Fruit fly (Drosophila melanogaster) whole organism, prepupa: Measurements from ENCODE around the gene CG33764.

ENCODE experiments used
- Blimp-1 ChIP-seq: fragments of 200-800 bp; sonication (Bioruptor generic); optimal IDR thresholded peaks from 3 replicates; lab custom pipeline; 2017; ENCODE audit warnings: missing biosample characterization, missing genetic modification characterization, mild to moderate bottlenecking, moderate library complexity, missing genetic modification reagents
- CG11294 ChIP-seq: fragments of 200-800 bp; sonication (Bioruptor generic); IDR thresholded peaks from 2 replicates; pipeline ENCODE4 v1.3.6; 2022; ENCODE audit warnings: missing biosample characterization, missing genetic modification characterization
- CG11762 ChIP-seq: fragments of 200-800 bp; sonication (Bioruptor generic); optimal IDR thresholded peaks from 3 replicates; lab custom pipeline; 2016; ENCODE audit warnings: missing biosample characterization, missing genetic modification characterization; ENCODE audit not compliant: insufficient read depth
- CG15336 ChIP-seq: fragments of 200-800 bp; sonication (Bioruptor generic); IDR thresholded peaks from 2 replicates; pipeline ENCODE4 v1.3.6; 2022; ENCODE audit warnings: missing biosample characterization, missing genetic modification characterization
- CG1621 ChIP-seq: fragments of 200-800 bp; sonication (Bioruptor generic); optimal IDR thresholded peaks from 3 replicates; lab custom pipeline; 2018; ENCODE audit warnings: missing biosample characterization, mild to moderate bottlenecking, missing genetic modification characterization
- CG16779 ChIP-seq: fragments of 200-800 bp; sonication (Bioruptor generic); optimal IDR thresholded peaks from 3 replicates; lab custom pipeline; 2017; ENCODE audit warnings: missing biosample characterization, mild to moderate bottlenecking, missing genetic modification characterization
- CG3032 ChIP-seq: fragments of 200-800 bp; optimal IDR thresholded peaks from 2 replicates; lab custom pipeline; 2019; ENCODE audit warnings: missing biosample characterization, mild to moderate bottlenecking, missing genetic modification characterization, moderate library complexity
- CG31627 ChIP-seq: fragments of 200-800 bp; sonication (Bioruptor generic); optimal IDR thresholded peaks from 3 replicates; lab custom pipeline; 2016; ENCODE audit warnings: missing biosample characterization, missing genetic modification characterization
- CG32006 ChIP-seq: fragments of 200-800 bp; sonication (Bioruptor generic); optimal IDR thresholded peaks from 3 replicates; lab custom pipeline; 2017; ENCODE audit warnings: missing biosample characterization, mild to moderate bottlenecking, missing genetic modification characterization
- CG34406 ChIP-seq: fragments of 200-800 bp; sonication (Bioruptor generic); optimal IDR thresholded peaks from 3 replicates; lab custom pipeline; 2016; ENCODE audit warnings: missing biosample characterization, missing genetic modification characterization
- CG3919 ChIP-seq: fragments of 200-800 bp; sonication (Bioruptor generic); optimal IDR thresholded peaks from 3 replicates; lab custom pipeline; 2016; ENCODE audit warnings: missing biosample characterization, missing genetic modification characterization
- CG6163 ChIP-seq: fragments of 200-800 bp; sonication (Bioruptor generic); IDR thresholded peaks from 3 replicates; pipeline ENCODE4 v1.3.6; 2022; ENCODE audit warnings: missing biosample characterization, missing genetic modification characterization
- CG6792 ChIP-seq: fragments of 200-800 bp; sonication (Bioruptor generic); optimal IDR thresholded peaks from 3 replicates; lab custom pipeline; 2016; ENCODE audit warnings: missing biosample characterization, missing genetic modification characterization
- CG6854 ChIP-seq: fragments of 200-800 bp; sonication (Bioruptor generic); optimal IDR thresholded peaks from 2 replicates; lab custom pipeline; 2017; ENCODE audit warnings: missing biosample characterization, mild to moderate bottlenecking, missing genetic modification characterization
- CG8632 ChIP-seq: fragments of 200-800 bp; sonication (Bioruptor generic); optimal IDR thresholded peaks from 3 replicates; lab custom pipeline; 2016; ENCODE audit warnings: missing biosample characterization, missing genetic modification characterization
- CG9139 ChIP-seq: fragments of 200-800 bp; sonication (Bioruptor generic); optimal IDR thresholded peaks from 3 replicates; lab custom pipeline; 2017; ENCODE audit warnings: missing biosample characterization, mild to moderate bottlenecking, missing genetic modification characterization
- Eip75B ChIP-seq: fragments of 200-800 bp; sonication (Bioruptor generic); optimal IDR thresholded peaks from 3 replicates; lab custom pipeline; 2016; ENCODE audit warnings: missing biosample characterization, missing genetic modification characterization
- Eip78C ChIP-seq: fragments of 200-800 bp; sonication (Bioruptor generic); peaks from one replicate; lab custom pipeline; 2016; ENCODE audit warnings: missing biosample characterization, missing genetic modification characterization
- Ets21C ChIP-seq: fragments of 200-800 bp; sonication (Bioruptor generic); optimal IDR thresholded peaks from 3 replicates; lab custom pipeline; 2016; ENCODE audit warnings: missing biosample characterization, missing genetic modification characterization
- Gug ChIP-seq: fragments of 200-800 bp; sonication (Bioruptor generic); IDR thresholded peaks from 2 replicates; pipeline ENCODE4 v1.3.6; 2022; ENCODE audit warnings: missing biosample characterization, missing genetic modification characterization
- Hr38 ChIP-seq: sonication (Bioruptor generic); optimal IDR thresholded peaks from 2 replicates; lab custom pipeline; 2016; ENCODE audit warnings: missing biosample characterization, missing genetic modification characterization
- Hr39 ChIP-seq: fragments of 200-800 bp; sonication (Bioruptor generic); optimal IDR thresholded peaks from 2 replicates; lab custom pipeline; 2016; ENCODE audit warnings: missing biosample characterization, missing genetic modification characterization
- Hr4 ChIP-seq: fragments of 200-800 bp; sonication (Bioruptor generic); optimal IDR thresholded peaks from 3 replicates; lab custom pipeline; 2016; ENCODE audit warnings: missing biosample characterization, missing genetic modification characterization
- Lpt ChIP-seq: fragments of 200-800 bp; sonication (Bioruptor generic); optimal IDR thresholded peaks from 3 replicates; lab custom pipeline; 2016; ENCODE audit warnings: missing biosample characterization, missing genetic modification characterization
- Met ChIP-seq: fragments of 200-800 bp; sonication (Bioruptor generic); optimal IDR thresholded peaks from 3 replicates; lab custom pipeline; 2016; ENCODE audit warnings: missing biosample characterization, missing genetic modification characterization
- OdsH ChIP-seq: fragments of 200-800 bp; sonication (Bioruptor generic); optimal IDR thresholded peaks from 3 replicates; lab custom pipeline; 2016; ENCODE audit warnings: missing biosample characterization, missing genetic modification characterization
- Sox102F ChIP-seq: fragments of 200-800 bp; sonication (Bioruptor generic); optimal IDR thresholded peaks from 2 replicates; lab custom pipeline; 2016; ENCODE audit warnings: missing biosample characterization, mild to moderate bottlenecking, missing genetic modification characterization
- Sox14 ChIP-seq: fragments of 200-800 bp; sonication (Bioruptor generic); optimal IDR thresholded peaks from 3 replicates; lab custom pipeline; 2016; ENCODE audit warnings: missing biosample characterization, missing genetic modification characterization
- Sox15 ChIP-seq: fragments of 200-800 bp; sonication (Bioruptor generic); optimal IDR thresholded peaks from 3 replicates; lab custom pipeline; 2016; ENCODE audit warnings: missing biosample characterization, missing genetic modification characterization
- achi ChIP-seq: fragments of 200-800 bp; sonication (Bioruptor generic); optimal IDR thresholded peaks from 3 replicates; lab custom pipeline; 2016; ENCODE audit warnings: missing biosample characterization, missing genetic modification characterization
- acj6 ChIP-seq: fragments of 200-800 bp; sonication (Bioruptor generic); optimal IDR thresholded peaks from 3 replicates; lab custom pipeline; 2016; ENCODE audit warnings: missing biosample characterization, missing genetic modification characterization
- cyc ChIP-seq: fragments of 200-800 bp; sonication (Bioruptor generic); optimal IDR thresholded peaks from 3 replicates; lab custom pipeline; 2016; ENCODE audit warnings: missing biosample characterization, missing genetic modification characterization
- dac ChIP-seq: fragments of 200-800 bp; sonication (Bioruptor generic); optimal IDR thresholded peaks from 2 replicates; lab custom pipeline; 2017; ENCODE audit warnings: missing biosample characterization, mild to moderate bottlenecking, missing genetic modification characterization
- eg ChIP-seq: fragments of 200-800 bp; sonication (Bioruptor generic); IDR thresholded peaks from 3 replicates; pipeline ENCODE4 v1.3.6; 2022; ENCODE audit warnings: missing biosample characterization, missing genetic modification characterization
- esn ChIP-seq: fragments of 200-800 bp; sonication (Bioruptor generic); optimal IDR thresholded peaks from 2 replicates; lab custom pipeline; 2016; ENCODE audit warnings: missing biosample characterization, mild to moderate bottlenecking, missing genetic modification characterization, moderate library complexity
- fd85E ChIP-seq: fragments of 200-800 bp; sonication (Bioruptor generic); optimal IDR thresholded peaks from 3 replicates; lab custom pipeline; 2016; ENCODE audit warnings: missing biosample characterization, missing genetic modification characterization
- fkh ChIP-seq: fragments of 200-800 bp; sonication (Bioruptor generic); optimal IDR thresholded peaks from 3 replicates; lab custom pipeline; 2017; ENCODE audit warnings: missing biosample characterization, mild to moderate bottlenecking, missing genetic modification characterization, moderate library complexity
- lz ChIP-seq: fragments of 200-800 bp; sonication (Bioruptor generic); optimal IDR thresholded peaks from 3 replicates; lab custom pipeline; 2016; ENCODE audit warnings: missing biosample characterization, missing genetic modification characterization
- net ChIP-seq: fragments of 200-800 bp; sonication (Bioruptor generic); optimal IDR thresholded peaks from 3 replicates; lab custom pipeline; 2016; ENCODE audit warnings: missing biosample characterization, missing genetic modification characterization
- salr ChIP-seq, 2 experiments: fragments of 200-800 bp; sonication (Bioruptor generic); optimal IDR thresholded peaks; 3 replicates each; lab custom pipeline; 2016 to 2018; ENCODE audit warnings: missing biosample characterization in 2 of 2, missing genetic modification characterization in 2 of 2, mild to moderate bottlenecking in 1 of 2
- spab ChIP-seq: fragments of 200-800 bp; sonication (Bioruptor generic); optimal IDR thresholded peaks from 2 replicates; lab custom pipeline; 2017; ENCODE audit warnings: missing biosample characterization, mild to moderate bottlenecking, missing genetic modification characterization, missing genetic modification reagents
- ss ChIP-seq, 2 experiments: fragments of 200-800 bp; sonication (Bioruptor generic); optimal IDR thresholded peaks; 2 replicates in 1 of 2; 3 replicates in 1 of 2; lab custom pipeline; 2017 to 2018; ENCODE audit warnings: mild to moderate bottlenecking in 2 of 2, missing biosample characterization in 2 of 2, missing genetic modification characterization in 2 of 2, moderate library complexity in 1 of 2
- svp ChIP-seq: fragments of 200-800 bp; sonication (Bioruptor generic); peaks from one replicate; lab custom pipeline; 2016; ENCODE audit warnings: missing biosample characterization, missing genetic modification characterization
- topi ChIP-seq: fragments of 200-800 bp; sonication (Bioruptor generic); optimal IDR thresholded peaks from 3 replicates; lab custom pipeline; 2016; ENCODE audit warnings: missing biosample characterization, missing genetic modification characterization
- vri ChIP-seq: fragments of 200-800 bp; sonication (Bioruptor generic); optimal IDR thresholded peaks from 3 replicates; lab custom pipeline; 2016; ENCODE audit warnings: missing biosample characterization, mild to moderate bottlenecking, missing genetic modification characterization

The CG33764 gene

DNA sequence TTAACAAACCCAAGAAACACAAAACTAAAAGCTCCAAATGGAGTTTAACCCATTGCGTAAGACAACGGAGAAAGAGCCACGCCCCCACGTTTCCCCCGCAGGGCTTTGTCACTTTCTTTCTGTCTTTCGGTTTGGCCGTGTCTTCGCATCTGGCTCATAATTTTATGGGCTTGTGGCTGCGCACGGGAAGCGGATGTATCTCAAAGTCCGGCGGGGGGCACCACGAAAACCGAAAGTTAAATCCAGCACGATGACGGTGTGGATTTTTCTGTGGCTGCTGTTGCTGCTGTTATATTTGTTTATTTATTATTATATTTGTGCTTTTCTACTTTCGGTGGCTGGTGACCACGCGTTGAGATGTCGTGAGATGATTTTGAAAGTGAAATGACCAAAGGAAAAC, 29.5 kb upstream of the CG33764 start:
- TF ChIP-seq Blimp-1 (GFP tag; lab: Kevin White, UChicago) (peak; percentile 37), svp (GFP tag; lab: Kevin White, UChicago) (no peak), eg (GFP tag; lab: Robert Waterston, UW) (no peak)

DNA sequence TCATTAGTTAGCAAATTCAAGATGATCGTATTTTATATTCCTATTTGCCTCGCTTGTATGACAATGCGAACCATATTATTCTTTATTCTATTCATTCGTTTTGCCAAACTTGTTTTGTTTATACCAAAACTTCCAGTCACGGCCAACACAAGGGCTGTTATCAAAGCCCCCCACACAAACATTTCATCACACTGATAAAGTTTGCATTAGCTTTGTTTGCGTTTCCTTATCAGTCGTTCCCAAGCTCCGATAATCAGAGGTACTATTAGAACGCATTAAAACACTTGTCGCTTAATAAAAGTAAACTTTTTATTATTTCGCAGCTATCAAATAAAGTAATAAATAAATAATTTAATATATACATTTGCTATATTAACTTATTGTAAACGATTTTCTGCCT, 26.4 kb upstream of the CG33764 start:
- TF ChIP-seq fkh: peak; percentile 31
- peak; percentile 57 for TF ChIP-seq vri (GFP tag; lab: Kevin White, UChicago)
- no peak for TF ChIP-seq CG32006 (GFP tag; lab: Kevin White, UChicago)
- TF ChIP-seq CG34406: no peak
- peak; percentile 52 for TF ChIP-seq Eip78C (GFP tag; lab: Kevin White, UChicago)

DNA sequence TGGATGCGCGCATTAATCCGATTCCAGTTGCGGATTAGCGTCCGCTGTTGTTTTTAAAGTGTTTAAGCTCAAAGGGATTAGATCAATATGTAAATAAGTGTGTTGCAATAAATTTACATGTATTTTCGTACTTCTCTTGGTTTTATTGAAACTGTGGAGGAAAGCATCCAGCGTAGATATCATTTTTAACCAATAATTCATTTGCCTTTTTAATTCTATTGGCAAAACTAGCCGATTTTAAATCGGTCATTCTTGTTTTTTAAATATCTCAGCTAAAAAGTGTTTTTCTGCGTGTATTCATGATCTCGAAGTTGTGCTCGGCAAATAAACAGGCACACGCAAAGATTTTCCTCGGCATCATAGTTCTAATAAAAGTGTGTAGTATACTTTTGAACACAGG, 26.0 kb upstream of the CG33764 start:
- no peak for TF ChIP-seq CG1621 (tag; lab: Kevin White, UChicago)
- TF ChIP-seq CG32006 (GFP tag; lab: Kevin White, UChicago): peak; percentile 27
- no peak for TF ChIP-seq CG11294 (GFP tag; lab: Robert Waterston, UW)
- TF ChIP-seq CG3032 (tag; lab: Kevin White, UChicago): no peak
- no peak for TF ChIP-seq Hr4 (GFP tag; lab: Kevin White, UChicago)
- TF ChIP-seq CG15336: peak; percentile 49
- no peak for TF ChIP-seq Hr38

DNA sequence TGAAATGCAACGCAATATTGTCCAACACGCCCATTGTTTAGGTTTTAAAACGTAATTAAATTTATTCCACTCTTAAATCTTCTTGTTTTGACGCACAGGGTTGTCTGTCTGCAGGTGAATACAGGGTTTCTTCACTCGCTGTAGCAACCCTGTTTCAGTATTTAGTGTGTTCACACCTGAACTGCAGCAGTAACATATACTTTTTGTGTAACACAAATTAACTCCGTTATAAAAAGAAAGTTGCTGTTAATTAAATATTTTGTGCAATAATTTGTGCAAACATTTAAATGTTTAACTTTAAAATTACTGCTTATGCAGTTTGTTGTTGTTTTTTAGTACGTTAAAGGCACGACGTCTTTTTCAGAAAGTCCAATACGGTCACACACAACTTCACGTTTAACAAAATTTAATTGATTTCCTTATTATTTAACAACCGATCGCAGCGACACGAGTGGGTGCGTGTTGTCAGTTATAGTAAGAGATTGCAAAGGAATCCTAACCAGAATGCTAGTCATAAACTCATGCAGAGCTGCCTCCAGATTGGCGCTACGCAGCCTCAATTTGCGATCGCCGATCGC, 24.9 kb upstream of the CG33764 start, which contains the start of the genes CG15012 and Fdx2:
Gene CG15012 (minus strand): TSS at position 127 of the 578 bp plus-strand sequence.
Gene Fdx2 (plus strand): TSS at position 363 of the 578 bp plus-strand sequence.
- TF ChIP-seq Blimp-1 (GFP tag; lab: Kevin White, UChicago) (no peak), acj6 (GFP tag; lab: Kevin White, UChicago) (no peak), Hr38 (no peak), CG6854 (no peak), salr (GFP tag; optimal IDR thresholded peaks at IDR 0.05; lab: Kevin White, UChicago) (no peak), Sox102F (GFP tag; lab: Kevin White, UChicago) (no peak), CG3032 (tag; lab: Kevin White, UChicago) (peak; percentile 30), fkh (no peak), esn (peak; percentile 51), svp (GFP tag; lab: Kevin White, UChicago) (no peak), CG6163 (GFP tag; lab: Robert Waterston, UW) (no peak), spab (GFP tag; lab: Kevin White, UChicago) (no peak), fd85E (GFP tag; lab: Kevin White, UChicago) (no peak), CG32006 (GFP tag; lab: Kevin White, UChicago) (no peak), CG9139 (GFP tag; lab: Kevin White, UChicago) (no peak), net (GFP tag; lab: Kevin White, UChicago) (no peak), dac (GFP tag; lab: Kevin White, UChicago) (no peak), Gug (GFP tag; lab: Robert Waterston, UW) (no peak), Eip75B (GFP tag; lab: Kevin White, UChicago) (no peak), Sox14 (GFP tag; lab: Kevin White, UChicago) (peak; percentile 78), CG16779 (tag; lab: Kevin White, UChicago) (no peak), CG11762 (GFP tag; lab: Kevin White, UChicago) (no peak), vri (GFP tag; lab: Kevin White, UChicago) (peak; percentile 57), Lpt (GFP tag; lab: Kevin White, UChicago) (no peak), achi (GFP tag; lab: Kevin White, UChicago) (peak; percentile 6), CG31627 (GFP tag; lab: Kevin White, UChicago) (peak; percentile 21), OdsH (GFP tag; lab: Kevin White, UChicago) (no peak), CG6792 (GFP tag; lab: Kevin White, UChicago) (no peak), Met (GFP tag; lab: Kevin White, UChicago) (no peak), Sox15 (GFP tag; lab: Kevin White, UChicago) (no peak), cyc (GFP tag; lab: Kevin White, UChicago) (peak; percentile 34), Ets21C (GFP tag; lab: Kevin White, UChicago) (no peak), Eip78C (GFP tag; lab: Kevin White, UChicago) (peak; percentile 21), CG34406 (no peak), CG8632 (no peak), Hr39 (GFP tag; lab: Kevin White, UChicago) (peak; percentile 35), lz (GFP tag; lab: Kevin White, UChicago) (peak; percentile 33), CG3919 (GFP tag; lab: Kevin White, UChicago) (no peak), CG11294 (GFP tag; lab: Robert Waterston, UW) (no peak), ss (GFP tag; optimal IDR thresholded peaks at IDR 0.05; lab: Kevin White, UChicago) (no peak), topi (GFP tag; lab: Kevin White, UChicago) (peak; percentile 34), CG1621 (tag; lab: Kevin White, UChicago) (no peak)
